Fruit fly (Drosophila melanogaster) whole organism, pupa: ENCODE measurements around the gene Eip63E.

Source experiments
- CG12605 ChIP-seq: fragments of 200-800 bp; sonication (Bioruptor generic); IDR thresholded peaks from 2 replicates; pipeline ENCODE4 v1.3.6; 2022; ENCODE audit warnings: missing biosample characterization, missing genetic modification characterization
- CG15710 ChIP-seq: fragments of 200-800 bp; sonication (Bioruptor generic); optimal IDR thresholded peaks from 2 replicates; lab custom pipeline; 2018; ENCODE audit warnings: missing biosample characterization, mild to moderate bottlenecking, missing genetic modification characterization, moderate library complexity
- CG32121 ChIP-seq: fragments of 200-800 bp; sonication (Bioruptor generic); IDR thresholded peaks from 2 replicates; pipeline ENCODE4 v1.3.6; 2022; ENCODE audit warnings: missing biosample characterization, missing genetic modification characterization
- CG34367 ChIP-seq: fragments of 200-800 bp; sonication (Bioruptor generic); optimal IDR thresholded peaks from 2 replicates; lab custom pipeline; 2018; ENCODE audit warnings: missing biosample characterization, mild to moderate bottlenecking, missing genetic modification characterization
- CG8159 ChIP-seq: fragments of 200-800 bp; sonication (Bioruptor generic); optimal IDR thresholded peaks from 3 replicates; lab custom pipeline; 2018; ENCODE audit warnings: missing biosample characterization, mild to moderate bottlenecking, missing genetic modification characterization, moderate library complexity
- CG8301 ChIP-seq: fragments of 200-800 bp; sonication (Bioruptor generic); optimal IDR thresholded peaks from 2 replicates; lab custom pipeline; 2018; ENCODE audit warnings: missing biosample characterization, mild to moderate bottlenecking, missing genetic modification characterization
- CG9948 ChIP-seq: fragments of 200-800 bp; sonication (Bioruptor generic); optimal IDR thresholded peaks from 2 replicates; lab custom pipeline; 2018; ENCODE audit warnings: missing biosample characterization, mild to moderate bottlenecking, missing genetic modification characterization, moderate library complexity
- D1 ChIP-seq: fragments of 200-800 bp; sonication (Bioruptor generic); optimal IDR thresholded peaks from 2 replicates; lab custom pipeline; 2018; ENCODE audit warnings: missing biosample characterization, mild to moderate bottlenecking, missing genetic modification characterization, moderate library complexity
- Ets98B ChIP-seq: fragments of 200-800 bp; sonication (Bioruptor generic); IDR thresholded peaks from 2 replicates; pipeline ENCODE4 v1.3.6; 2022; ENCODE audit warnings: missing biosample characterization, missing genetic modification characterization
- fd96Ca ChIP-seq: fragments of 200-800 bp; sonication (Bioruptor generic); IDR thresholded peaks from 3 replicates; pipeline ENCODE4 v1.3.6; 2022; ENCODE audit warnings: missing biosample characterization, missing genetic modification characterization
- gl ChIP-seq: fragments of 200-800 bp; sonication (Bioruptor generic); optimal IDR thresholded peaks from 2 replicates; lab custom pipeline; 2018; ENCODE audit warnings: missing biosample characterization, mild to moderate bottlenecking, missing genetic modification characterization

DNA sequence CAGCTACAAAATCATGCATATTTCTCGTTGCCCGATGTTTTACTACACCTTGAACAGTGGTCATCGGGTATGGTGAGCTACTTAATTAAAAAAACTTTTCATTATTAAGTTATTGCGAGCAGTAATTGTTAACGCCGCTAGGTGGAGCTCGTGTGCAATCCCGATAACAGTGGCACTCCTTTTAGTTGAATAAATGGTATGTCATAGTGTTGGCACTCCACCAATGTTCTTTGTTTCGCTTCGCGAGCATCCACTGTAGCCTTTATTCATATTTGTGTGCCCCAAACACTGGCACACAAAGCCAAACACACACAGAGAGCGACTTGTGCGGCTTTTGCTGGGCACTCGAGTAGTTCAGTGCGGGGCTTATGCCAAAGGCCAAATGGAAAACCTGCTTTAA, 2.3 kb downstream of the Eip63E start:
- peak; percentile 84 for TF ChIP-seq CG15710 (tag; lab: Kevin White, UChicago)
- peak; percentile 71 for TF ChIP-seq CG34367 (tag; lab: Kevin White, UChicago)
- peak; percentile 71 for TF ChIP-seq CG9948 (tag; lab: Kevin White, UChicago)
- TF ChIP-seq CG8159 (tag; lab: Kevin White, UChicago) = peak; percentile 81
- TF ChIP-seq gl (tag; lab: Kevin White, UChicago) = peak; percentile 57
- TF ChIP-seq CG32121 (GFP tag; lab: Robert Waterston, UW) = peak; percentile 95
- peak; percentile 88 for TF ChIP-seq CG12605 (GFP tag; lab: Robert Waterston, UW)
- no peak for TF ChIP-seq D1 (tag; lab: Kevin White, UChicago)
- peak; percentile 96 for TF ChIP-seq fd96Ca
- peak; percentile 95 for TF ChIP-seq Ets98B (GFP tag; lab: Robert Waterston, UW)
- TF ChIP-seq CG8301 (tag; lab: Kevin White, UChicago) = peak; percentile 70
